Worm (Caenorhabditis elegans): ENCODE data around the gene W04H10.1.

DNA sequence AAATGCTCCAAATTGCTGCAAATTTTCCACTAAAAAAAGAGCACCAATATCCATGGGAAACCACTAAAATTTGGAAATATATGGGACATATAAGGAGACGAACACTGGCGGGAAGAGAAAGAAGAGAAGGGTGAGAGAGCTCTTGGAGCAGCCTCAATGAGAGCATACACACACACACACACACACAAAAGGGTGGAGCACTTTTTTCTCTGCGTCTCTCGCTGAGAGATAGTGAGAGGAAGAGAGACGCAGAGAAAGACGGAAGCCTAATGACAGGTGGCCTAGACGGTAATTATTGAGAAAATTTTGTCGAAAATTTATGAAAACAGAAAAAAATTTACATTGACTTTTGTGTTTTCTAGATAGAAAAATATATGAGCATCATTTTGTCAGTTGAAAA lies 13.6 kb downstream of the W04H10.1 start:
- no peak for TF ChIP-seq nhr-10 (tag; optimal IDR thresholded peaks at IDR 0.05)
- no peak for TF ChIP-seq ZK546.5 (tag; optimal IDR thresholded peaks at IDR 0.05)
- peak; percentile 61 for TF ChIP-seq fos-1 (tag; optimal IDR thresholded peaks at IDR 0.05)
- no peak for TF ChIP-seq unc-62 (GFP tag; optimal IDR thresholded peaks at IDR 0.05)
- TF ChIP-seq unc-55 (GFP tag; optimal IDR thresholded peaks at IDR 0.05): peak; percentile 59
- no peak for TF ChIP-seq egl-27 (tag; optimal IDR thresholded peaks at IDR 0.05)
